Worm (Caenorhabditis elegans) whole organism, L4 larva: ENCODE results near the gene rab-39.
A peak's percentile ranks its signal among the peaks of the same experiment; 100 is the strongest.

ENCODE experiments used
- F26F4.8 ChIP-seq: fragments of 200-800 bp; sonication (Bioruptor generic); conservative IDR thresholded peaks from 2 replicates; pipeline ENCODE4 v1.3.6; 2022; ENCODE audit warnings: missing genetic modification characterization, missing compliant biosample characterization
- F44E2.7 ChIP-seq: fragments of 200-800 bp; sonication (Bioruptor generic); IDR thresholded peaks from 2 replicates; pipeline ENCODE4 v2.1.2; 2022; ENCODE audit warnings: missing genetic modification characterization, missing compliant biosample characterization
- R02D3.7 ChIP-seq: fragments of 150-350 bp; sonication (generic microtip); optimal IDR thresholded peaks from 3 replicates; lab custom pipeline; 2014; ENCODE audit warnings: missing biosample characterization, missing genetic modification characterization
- Y105C5A.15 ChIP-seq: fragments of 200-800 bp; sonication (Bioruptor generic); IDR thresholded peaks from 2 replicates; pipeline ENCODE4 v1.3.6; 2022; ENCODE audit warnings: missing genetic modification characterization, missing compliant biosample characterization
- Y48G9A.11 ChIP-seq: fragments of 200-800 bp; sonication (Bioruptor generic); IDR thresholded peaks from 2 replicates; pipeline ENCODE4 v1.3.6; 2022; ENCODE audit warnings: missing genetic modification reagents, missing genetic modification characterization, missing compliant biosample characterization
- ZK337.2 ChIP-seq: fragments of 200-800 bp; sonication (Bioruptor generic); IDR thresholded peaks from 2 replicates; pipeline ENCODE4 v1.3.6; 2022; ENCODE audit warnings: missing genetic modification reagents, missing genetic modification characterization, missing compliant biosample characterization
- aha-1 ChIP-seq: fragments of 150-350 bp; peaks from one replicate; lab custom pipeline; 2014; ENCODE audit warnings: missing biosample characterization, missing genetic modification characterization
- aly-2 ChIP-seq: sonication (generic microtip); optimal IDR thresholded peaks from 2 replicates; lab custom pipeline; 2018; ENCODE audit warnings: missing biosample characterization, missing genetic modification characterization
- arid-1 ChIP-seq: fragments of 200-800 bp; sonication (Bioruptor generic); conservative IDR thresholded peaks from 2 replicates; pipeline ENCODE4 v1.3.6; 2022; ENCODE audit warnings: missing genetic modification reagents, missing genetic modification characterization, missing compliant biosample characterization
- ceh-28 ChIP-seq: fragments of 150-350 bp; optimal IDR thresholded peaks from 2 replicates; lab custom pipeline; 2014; ENCODE audit warnings: missing biosample characterization, missing genetic modification reagents, missing genetic modification characterization
- ceh-32 ChIP-seq: sonication (generic microtip); optimal IDR thresholded peaks from 2 replicates; lab custom pipeline; 2016; ENCODE audit warnings: mild to moderate bottlenecking, missing genetic modification characterization, missing compliant biosample characterization; ENCODE audit not compliant: poor library complexity
- ceh-44 ChIP-seq: fragments of 200-800 bp; sonication (Bioruptor generic); IDR thresholded peaks from 2 replicates; pipeline ENCODE4 v1.3.6; 2022; ENCODE audit warnings: missing genetic modification reagents, missing genetic modification characterization, missing compliant biosample characterization
- ceh-62 ChIP-seq: sonication (generic microtip); optimal IDR thresholded peaks from 2 replicates; lab custom pipeline; 2017; ENCODE audit warnings: missing biosample characterization, missing genetic modification characterization
- ces-1 ChIP-seq: fragments of 150-350 bp; sonication (generic microtip); optimal IDR thresholded peaks from 4 replicates; lab custom pipeline; 2014; ENCODE audit warnings: missing biosample characterization, missing genetic modification reagents, missing genetic modification characterization
- daf-12 ChIP-seq: fragments of 150-350 bp; optimal IDR thresholded peaks from 2 replicates; lab custom pipeline; 2014; ENCODE audit warnings: missing biosample characterization, missing genetic modification reagents, missing genetic modification characterization
- daf-16 ChIP-seq, 3 experiments: sonication (generic microtip); optimal IDR thresholded peaks; 2 replicates each; lab custom pipeline; 2016 to 2017; ENCODE audit warnings: missing genetic modification characterization in 3 of 3, missing genetic modification reagents in 3 of 3, mild to moderate bottlenecking in 2 of 3, missing compliant biosample characterization in 2 of 3, missing biosample characterization in 1 of 3, moderate library complexity in 1 of 3
- dve-1 ChIP-seq: sonication (generic microtip); optimal IDR thresholded peaks from 2 replicates; lab custom pipeline; 2017; ENCODE audit warnings: antibody characterized with exemption, mild to moderate bottlenecking, missing genetic modification characterization, missing compliant biosample characterization; ENCODE audit not compliant: insufficient read depth
- egl-43 ChIP-seq: fragments of 200-800 bp; sonication (Bioruptor generic); IDR thresholded peaks from 2 replicates; pipeline ENCODE4 v1.3.6; 2022; ENCODE audit warnings: missing genetic modification reagents, missing genetic modification characterization, missing compliant biosample characterization
- fos-1 ChIP-seq: fragments of 150-350 bp; optimal IDR thresholded peaks from 2 replicates; lab custom pipeline; 2014; ENCODE audit warnings: missing biosample characterization, missing genetic modification characterization
- hif-1 ChIP-seq, 2 experiments: sonication (generic microtip); optimal IDR thresholded peaks; 2 replicates each; lab custom pipeline; 2016 to 2017; ENCODE audit warnings: missing compliant biosample characterization in 2 of 2, missing genetic modification characterization in 2 of 2, missing genetic modification reagents in 2 of 2, missing genotype in 2 of 2, mild to moderate bottlenecking in 1 of 2
- hlh-11 ChIP-seq: fragments of 200-800 bp; sonication (Bioruptor generic); optimal IDR thresholded peaks from 2 replicates; lab custom pipeline; 2018; ENCODE audit warnings: mild to moderate bottlenecking, missing genetic modification characterization, missing compliant biosample characterization
- hlh-30 ChIP-seq: sonication (generic microtip); optimal IDR thresholded peaks from 2 replicates; lab custom pipeline; 2017; ENCODE audit warnings: antibody characterized with exemption, mild to moderate bottlenecking, missing genetic modification characterization, missing compliant biosample characterization; ENCODE audit not compliant: insufficient read depth
- lim-7 ChIP-seq: fragments of 200-800 bp; sonication (Bioruptor generic); IDR thresholded peaks from 2 replicates; pipeline ENCODE4 v1.3.6; 2022; ENCODE audit warnings: missing genetic modification characterization, missing compliant biosample characterization
- lin-13 ChIP-seq: fragments of 150-350 bp; optimal IDR thresholded peaks from 2 replicates; lab custom pipeline; 2014; ENCODE audit warnings: missing biosample characterization, missing genetic modification reagents, missing genetic modification characterization
- lin-39 ChIP-seq: fragments of 150-350 bp; optimal IDR thresholded peaks from 2 replicates; lab custom pipeline; 2014; ENCODE audit warnings: missing biosample characterization, missing genetic modification reagents, missing genetic modification characterization
- madf-9 ChIP-seq: fragments of 200-800 bp; sonication (Bioruptor generic); conservative IDR thresholded peaks from 2 replicates; pipeline ENCODE4 v1.3.6; 2022; ENCODE audit warnings: missing genetic modification reagents, missing genetic modification characterization, missing compliant biosample characterization
- mdt-29 ChIP-seq: fragments of 200-800 bp; sonication (Bioruptor generic); IDR thresholded peaks from 2 replicates; pipeline ENCODE4 v1.3.6; 2022; ENCODE audit warnings: missing genetic modification reagents, missing genetic modification characterization, missing compliant biosample characterization
- mep-1 ChIP-seq: fragments of 150-350 bp; sonication (generic microtip); optimal IDR thresholded peaks from 3 replicates; lab custom pipeline; 2014; ENCODE audit warnings: missing biosample characterization, missing genetic modification characterization
- mxl-3 ChIP-seq: fragments of 200-800 bp; sonication (Bioruptor generic); optimal IDR thresholded peaks from 2 replicates; lab custom pipeline; 2018; ENCODE audit warnings: mild to moderate bottlenecking, missing genetic modification characterization, missing compliant biosample characterization
- nhr-102 ChIP-seq: sonication (generic microtip); optimal IDR thresholded peaks from 2 replicates; lab custom pipeline; 2016; ENCODE audit warnings: mild to moderate bottlenecking, missing genetic modification characterization, moderate library complexity, missing compliant biosample characterization
- nhr-11 ChIP-seq: fragments of 150-350 bp; optimal IDR thresholded peaks from 2 replicates; lab custom pipeline; 2014; ENCODE audit warnings: missing biosample characterization, missing genetic modification characterization
- nhr-25 ChIP-seq: sonication (generic microtip); optimal IDR thresholded peaks from 2 replicates; lab custom pipeline; 2017; ENCODE audit warnings: missing genetic modification characterization, mild to moderate bottlenecking, missing compliant biosample characterization, antibody characterized with exemption, moderate library complexity, borderline replicate concordance; ENCODE audit not compliant: insufficient read depth
- nhr-28 ChIP-seq: fragments of 150-350 bp; optimal IDR thresholded peaks from 2 replicates; lab custom pipeline; 2014; ENCODE audit warnings: missing biosample characterization, missing genetic modification characterization
- nhr-42 ChIP-seq: fragments of 200-800 bp; sonication (Bioruptor generic); IDR thresholded peaks from 2 replicates; pipeline ENCODE4 v1.3.6; 2022; ENCODE audit warnings: missing genetic modification characterization, missing compliant biosample characterization
- nhr-48 ChIP-seq: sonication (generic microtip); optimal IDR thresholded peaks from 2 replicates; lab custom pipeline; 2016; ENCODE audit warnings: mild to moderate bottlenecking, missing genetic modification characterization, missing compliant biosample characterization
- nhr-77 ChIP-seq: fragments of 150-350 bp; optimal IDR thresholded peaks from 2 replicates; lab custom pipeline; 2014; ENCODE audit warnings: missing biosample characterization, missing genetic modification characterization
- php-3 ChIP-seq: fragments of 200-800 bp; sonication (Bioruptor generic); IDR thresholded peaks from 2 replicates; pipeline ENCODE4 v1.3.6; 2022; ENCODE audit warnings: missing genetic modification reagents, missing genetic modification characterization, missing compliant biosample characterization
- pqm-1 ChIP-seq: sonication (generic microtip); optimal IDR thresholded peaks from 2 replicates; lab custom pipeline; 2017; ENCODE audit warnings: missing biosample characterization, missing genetic modification characterization
- saeg-2 ChIP-seq: fragments of 200-800 bp; sonication (Bioruptor generic); IDR thresholded peaks from 2 replicates; pipeline ENCODE4 v1.3.6; 2022; ENCODE audit warnings: missing genetic modification reagents, missing genetic modification characterization, missing compliant biosample characterization
- snpc-1.2 ChIP-seq: fragments of 200-800 bp; sonication (Bioruptor generic); IDR thresholded peaks from 2 replicates; pipeline ENCODE4 v1.3.6; 2022; ENCODE audit warnings: missing genetic modification reagents, missing genetic modification characterization, missing compliant biosample characterization
- unc-130 ChIP-seq: sonication (generic microtip); optimal IDR thresholded peaks from 2 replicates; lab custom pipeline; 2016; ENCODE audit warnings: missing genetic modification reagents, missing genetic modification characterization, missing compliant biosample characterization
- unc-62 ChIP-seq, 3 experiments: fragments of 150-350 bp in 1 of 3; sonication (generic microtip); optimal IDR thresholded peaks in 2 of 3; peaks in 1 of 3; 1 replicate in 1 of 3; 2 replicates in 2 of 3; lab custom pipeline; 2014 to 2017; ENCODE audit warnings: missing biosample characterization in 3 of 3, missing genetic modification characterization in 3 of 3, missing genetic modification reagents in 3 of 3, missing genotype in 1 of 3
- zfp-2 ChIP-seq: sonication (generic microtip); optimal IDR thresholded peaks from 2 replicates; lab custom pipeline; 2016; ENCODE audit warnings: mild to moderate bottlenecking, missing genetic modification characterization, missing compliant biosample characterization
- zip-11 ChIP-seq: fragments of 200-800 bp; sonication (Bioruptor generic); IDR thresholded peaks from 2 replicates; pipeline ENCODE4 v1.3.6; 2022; ENCODE audit warnings: missing genetic modification characterization, missing compliant biosample characterization

The rab-39 gene

DNA sequence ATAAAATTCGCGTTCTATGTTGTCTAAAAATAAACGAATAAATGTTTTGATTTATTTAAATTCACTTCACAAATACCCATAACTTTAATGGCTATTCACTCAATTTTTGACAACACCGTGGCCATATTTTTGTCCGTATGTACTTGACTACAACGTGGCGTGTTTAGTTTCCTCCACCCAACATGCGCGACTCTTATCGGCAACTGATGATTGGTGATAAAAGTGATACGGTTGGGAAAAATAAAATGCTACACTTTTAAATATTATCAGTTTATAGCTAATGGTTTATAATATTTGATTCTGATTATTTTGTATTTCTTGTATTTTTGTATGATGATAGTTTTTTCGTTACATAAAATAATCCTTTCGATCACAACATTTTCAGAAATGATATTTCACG, 31.1 kb downstream of the rab-39 start, which contains the start of gene acs-7 (continued):
- peak; percentile 32 for TF ChIP-seq nhr-102 (tag; lab: Kevin White, UChicago)
- TF ChIP-seq ceh-28 (tag; lab: Kevin White, UChicago) = no peak
- TF ChIP-seq F26F4.8 = no peak
- peak; percentile 60 for TF ChIP-seq mep-1 (tag; lab: Kevin White, UChicago)
- TF ChIP-seq nhr-48 (tag; lab: Kevin White, UChicago) = peak; percentile 31
- peak; percentile 59 for TF ChIP-seq mxl-3 (GFP tag; lab: Kevin White, UChicago)
- no peak for TF ChIP-seq arid-1 (GFP tag; lab: Robert Waterston, UW)
- TF ChIP-seq hlh-30 (tag; lab: Kevin White, UChicago) = peak; percentile 51
- no peak for TF ChIP-seq lin-13 (GFP tag; lab: Kevin White, UChicago)
- TF ChIP-seq ceh-32 (tag; lab: Kevin White, UChicago) = no peak
- peak; percentile 89 for TF ChIP-seq nhr-77
- TF ChIP-seq ZK337.2 (GFP tag; lab: Robert Waterston, UW) = no peak
- TF ChIP-seq egl-43 (GFP tag; lab: Robert Waterston, UW) = no peak
- TF ChIP-seq lim-7 (GFP tag; lab: Robert Waterston, UW) = no peak
- no peak for TF ChIP-seq zfp-2 (tag; lab: Kevin White, UChicago)
- peak; percentile 90 for TF ChIP-seq php-3 (GFP tag; lab: Robert Waterston, UW)
- no peak for TF ChIP-seq saeg-2 (GFP tag; lab: Robert Waterston, UW)
- TF ChIP-seq zip-11 (GFP tag; lab: Robert Waterston, UW) = no peak
- no peak for TF ChIP-seq mdt-29 (GFP tag; lab: Robert Waterston, UW)
- TF ChIP-seq nhr-25 = no peak
- no peak for TF ChIP-seq daf-12 (tag; lab: Kevin White, UChicago)
- TF ChIP-seq dve-1 (tag; lab: Kevin White, UChicago) = peak; percentile 95
- TF ChIP-seq pqm-1 (tag; lab: Kevin White, UChicago) = peak; percentile 90
- TF ChIP-seq hlh-11 (tag; lab: Kevin White, UChicago) = peak; percentile 88

- TF ChIP-seq aha-1 = peak; percentile 45
- TF ChIP-seq aly-2 (tag; lab: Kevin White, UChicago) = no peak
- peak in 1 of 2 experiments; percentile 10 for TF ChIP-seq hif-1 (tag; optimal IDR thresholded peaks at IDR 0.05; lab: Kevin White, UChicago)
- no peak for TF ChIP-seq F44E2.7 (GFP tag; lab: Robert Waterston, UW)
- no peak for TF ChIP-seq snpc-1.2 (GFP tag; lab: Robert Waterston, UW)
- TF ChIP-seq Y48G9A.11 (GFP tag; lab: Robert Waterston, UW) = no peak
- TF ChIP-seq hlh-11 (tag; lab: Kevin White, UChicago) = no peak
- TF ChIP-seq dve-1 (tag; lab: Kevin White, UChicago) = no peak
- no peak for TF ChIP-seq R02D3.7 (tag; lab: Kevin White, UChicago)
- no peak for TF ChIP-seq lin-13 (GFP tag; lab: Kevin White, UChicago)
- no peak for TF ChIP-seq unc-130 (GFP tag; lab: Kevin White, UChicago)
- no peak for TF ChIP-seq ZK337.2 (GFP tag; lab: Robert Waterston, UW)
Measured at ce11 chrII:9289127-9289526, 33.6 kb downstream of the rab-39 start.

- TF ChIP-seq unc-62 (GFP tag; optimal IDR thresholded peaks at IDR 0.05 in 1 of 2; lab: Kevin White, UChicago) (peak in 1 of 2 experiments; percentile 15), unc-62 (tag; optimal IDR thresholded peaks at IDR 0.05; lab: Kevin White, UChicago) (no peak), ceh-44 (GFP tag; lab: Robert Waterston, UW) (no peak), Y105C5A.15 (GFP tag; lab: Robert Waterston, UW) (no peak), lin-39 (tag; lab: Kevin White, UChicago) (no peak), zfp-2 (tag; lab: Kevin White, UChicago) (no peak), fos-1 (no peak), ces-1 (GFP tag; lab: Kevin White, UChicago) (no peak), F44E2.7 (GFP tag; lab: Robert Waterston, UW) (no peak), nhr-42 (no peak), saeg-2 (GFP tag; lab: Robert Waterston, UW) (no peak), R02D3.7 (tag; lab: Kevin White, UChicago) (no peak), mep-1 (tag; lab: Kevin White, UChicago) (no peak), nhr-28 (tag; lab: Kevin White, UChicago) (no peak), nhr-11 (tag; lab: Kevin White, UChicago) (no peak), daf-16 (GFP tag; optimal IDR thresholded peaks at IDR 0.05; lab: Kevin White, UChicago) (peak in 1 of 2 experiments; percentile 48), daf-16 (tag; optimal IDR thresholded peaks at IDR 0.05; lab: Kevin White, UChicago) (no peak), ceh-62 (tag; lab: Kevin White, UChicago) (no peak), madf-9 (GFP tag; lab: Robert Waterston, UW) (no peak)
Measured at ce11 chrII:9285171-9286025, 37.3 kb downstream of the rab-39 start, which contains the start of gene mtrr-1. Gene mtrr-1, plus strand, starts transcription at chrII:9285975.
